4 fruit fly cellular contexts compared by ENCODE assay signal in genomic region chr3R:15652632-15653248, dm6.
TF ChIP-seq lines count a peak whose summit lies in the region.

No protein-coding gene starts in this region.

- TF ChIP-seq CTCF in whole organism, embryonic (GFP tag; optimal IDR thresholded peaks at IDR 0.05; lab: Kevin White, UChicago): no peak

TF ChIP-seq in whole organism, embryonic, 481 proteins besides CTCF, POLR2A, EP300 and RAD21 (continues in another document):
- TF ChIP-seq CG4820 (GFP tag; optimal IDR thresholded peaks at IDR 0.05; lab: Kevin White, UChicago): peak; percentile 30
- no peak for TF ChIP-seq GATAe (GFP tag; conservative IDR thresholded peaks at IDR 0.05; lab: Robert Waterston, UW)
- no peak for TF ChIP-seq shn (GFP tag; optimal IDR thresholded peaks at IDR 0.05; lab: Kevin White, UChicago)
- 0 out of 2 replicates have a peak, but pooled peaks have one; percentile 6 for TF ChIP-seq ranshi (GFP tag; IDR thresholded peaks at IDR 0.05; lab: Robert Waterston, UW)
- TF ChIP-seq Abd-B (GFP tag; optimal IDR thresholded peaks at IDR 0.05; lab: Kevin White, UChicago): peak; percentile 30
- no peak for TF ChIP-seq CG8089 (GFP tag; optimal IDR thresholded peaks at IDR 0.05; lab: Kevin White, UChicago)
- TF ChIP-seq gcm2 (GFP tag; optimal IDR thresholded peaks at IDR 0.05; lab: Kevin White, UChicago): no peak
- TF ChIP-seq CG30431 (GFP tag; optimal IDR thresholded peaks at IDR 0.05; lab: Kevin White, UChicago): no peak
- no peak for TF ChIP-seq Dfd (GFP tag; optimal IDR thresholded peaks at IDR 0.05; lab: Kevin White, UChicago)
- TF ChIP-seq CG14441 (GFP tag; IDR thresholded peaks at IDR 0.05; lab: Robert Waterston, UW): no peak
- TF ChIP-seq CG11456 (GFP tag; IDR thresholded peaks at IDR 0.05; lab: Robert Waterston, UW): no peak
- peak; percentile 54 for TF ChIP-seq CG4404 (GFP tag; IDR thresholded peaks at IDR 0.05; lab: Robert Waterston, UW)
- TF ChIP-seq CG4617 (GFP tag; optimal IDR thresholded peaks at IDR 0.05; lab: Kevin White, UChicago; ENCODE audit: borderline replicate concordance): no peak
- TF ChIP-seq az2 (GFP tag; optimal IDR thresholded peaks at IDR 0.05; lab: Kevin White, UChicago): peak; percentile 24
- no peak for TF ChIP-seq ssp (GFP tag; IDR thresholded peaks at IDR 0.05; lab: Robert Waterston, UW)
- TF ChIP-seq CG8924 (tag; optimal IDR thresholded peaks at IDR 0.05; lab: Kevin White, UChicago): peak; percentile 69
- TF ChIP-seq Elba2 (GFP tag; optimal IDR thresholded peaks at IDR 0.05; lab: Kevin White, UChicago): no peak
- TF ChIP-seq CG3163 (GFP tag; optimal IDR thresholded peaks at IDR 0.05; lab: Kevin White, UChicago): no peak
- peak; percentile 70 for TF ChIP-seq CG10959 (GFP tag; IDR thresholded peaks at IDR 0.05; lab: Robert Waterston, UW)
- no peak for TF ChIP-seq CG6175 (GFP tag; IDR thresholded peaks at IDR 0.05; lab: Robert Waterston, UW)
- TF ChIP-seq Dbx (GFP tag; IDR thresholded peaks at IDR 0.05; lab: Robert Waterston, UW): no peak
- TF ChIP-seq CG8388 (GFP tag; optimal IDR thresholded peaks at IDR 0.05; lab: Kevin White, UChicago): peak; percentile 54
- TF ChIP-seq CG7372 (GFP tag; IDR thresholded peaks at IDR 0.05; lab: Robert Waterston, UW): no peak

TF ChIP-seq in whole organism, prepupa, 60 proteins besides CTCF, POLR2A, EP300 and RAD21 (continues in another document):
- TF ChIP-seq Sox102F (GFP tag; optimal IDR thresholded peaks at IDR 0.05; lab: Kevin White, UChicago) (peak; percentile 1), CG1621 (tag; optimal IDR thresholded peaks at IDR 0.05; lab: Kevin White, UChicago) (no peak), vri (GFP tag; optimal IDR thresholded peaks at IDR 0.05; lab: Kevin White, UChicago) (no peak), cyc (GFP tag; optimal IDR thresholded peaks at IDR 0.05; lab: Kevin White, UChicago) (peak; percentile 9), CG8119 (GFP tag; IDR thresholded peaks at IDR 0.05; lab: Robert Waterston, UW) (0 out of 3 replicates have a peak, but pooled peaks have one; percentile 18), CG32006 (GFP tag; optimal IDR thresholded peaks at IDR 0.05; lab: Kevin White, UChicago) (peak; percentile 18), CG6163 (GFP tag; IDR thresholded peaks at IDR 0.05; lab: Robert Waterston, UW) (peak; percentile 64), CG15336 (GFP tag; IDR thresholded peaks at IDR 0.05; lab: Robert Waterston, UW) (peak; percentile 39; the same call in 1 of the 2 replicates), Hr39 (GFP tag; optimal IDR thresholded peaks at IDR 0.05; lab: Kevin White, UChicago) (peak; percentile 18), achi (GFP tag; optimal IDR thresholded peaks at IDR 0.05; lab: Kevin White, UChicago) (peak; percentile 48), CG3919 (GFP tag; optimal IDR thresholded peaks at IDR 0.05; lab: Kevin White, UChicago) (peak; percentile 43), Eip78C (GFP tag; lab: Kevin White, UChicago) (peak; percentile 66), CG34406 (GFP tag; optimal IDR thresholded peaks at IDR 0.05; lab: Kevin White, UChicago) (peak; percentile 41), OdsH (GFP tag; optimal IDR thresholded peaks at IDR 0.05; lab: Kevin White, UChicago) (peak; percentile 40), Met (GFP tag; optimal IDR thresholded peaks at IDR 0.05; lab: Kevin White, UChicago) (peak; percentile 30), CG6808 (GFP tag; optimal IDR thresholded peaks at IDR 0.05; lab: Kevin White, UChicago) (no peak), esn (GFP tag; optimal IDR thresholded peaks at IDR 0.05; lab: Kevin White, UChicago) (peak; percentile 44), Blimp-1 (GFP tag; optimal IDR thresholded peaks at IDR 0.05; lab: Kevin White, UChicago) (no peak), CG31627 (GFP tag; optimal IDR thresholded peaks at IDR 0.05; lab: Kevin White, UChicago) (no peak), net (GFP tag; optimal IDR thresholded peaks at IDR 0.05; lab: Kevin White, UChicago) (no peak), CG16779 (tag; optimal IDR thresholded peaks at IDR 0.05; lab: Kevin White, UChicago) (no peak), acj6 (GFP tag; optimal IDR thresholded peaks at IDR 0.05; lab: Kevin White, UChicago) (peak; percentile 40), CG11762 (GFP tag; optimal IDR thresholded peaks at IDR 0.05; lab: Kevin White, UChicago; ENCODE audit: insufficient read depth) (no peak)

TF ChIP-seq in whole organism, pupa, 21 proteins besides CTCF, POLR2A, EP300 and RAD21:
- TF ChIP-seq CG9948 (tag; optimal IDR thresholded peaks at IDR 0.05; lab: Kevin White, UChicago) (peak; percentile 61), CG8301 (tag; optimal IDR thresholded peaks at IDR 0.05; lab: Kevin White, UChicago) (peak; percentile 41), CG15710 (tag; optimal IDR thresholded peaks at IDR 0.05; lab: Kevin White, UChicago) (peak; percentile 44), CG34367 (tag; optimal IDR thresholded peaks at IDR 0.05; lab: Kevin White, UChicago) (peak; percentile 14), CG14655 (GFP tag; optimal IDR thresholded peaks at IDR 0.05; lab: Kevin White, UChicago) (peak; percentile 57), fd96Ca (GFP tag; IDR thresholded peaks at IDR 0.05; lab: Robert Waterston, UW) (no peak), CG4496 (GFP tag; IDR thresholded peaks at IDR 0.05; lab: Robert Waterston, UW) (peak; percentile 26; the same call in 1 of the 3 replicates), CG8159 (tag; optimal IDR thresholded peaks at IDR 0.05; lab: Kevin White, UChicago) (peak; percentile 70), EcR (GFP tag; optimal IDR thresholded peaks at IDR 0.05; lab: Kevin White, UChicago) (no peak), CG10348 (GFP tag; IDR thresholded peaks at IDR 0.05; lab: Robert Waterston, UW) (no peak), Snoo (tag; optimal IDR thresholded peaks at IDR 0.05; lab: Kevin White, UChicago) (peak; percentile 45), CG17806 (tag; optimal IDR thresholded peaks at IDR 0.05; lab: Kevin White, UChicago) (peak; percentile 64), Pif1B (GFP tag; optimal IDR thresholded peaks at IDR 0.05; lab: Kevin White, UChicago) (peak; percentile 32), gl (tag; optimal IDR thresholded peaks at IDR 0.05; lab: Kevin White, UChicago) (no peak)

TF ChIP-seq in whole organism, wandering third instar larva, 38 proteins besides CTCF, POLR2A, EP300 and RAD21:
- TF ChIP-seq fru (GFP tag; optimal IDR thresholded peaks at IDR 0.05; lab: Kevin White, UChicago) (no peak), rgr (GFP tag; optimal IDR thresholded peaks at IDR 0.05; lab: Kevin White, UChicago) (peak; percentile 16), brk (GFP tag; optimal IDR thresholded peaks at IDR 0.05; lab: Kevin White, UChicago) (no peak), Dfd (GFP tag; optimal IDR thresholded peaks at IDR 0.05; lab: Kevin White, UChicago) (no peak), foxo (GFP tag; optimal IDR thresholded peaks at IDR 0.05; lab: Kevin White, UChicago) (peak in 1 of 2 experiments; percentile 41), h (GFP tag; optimal IDR thresholded peaks at IDR 0.05; lab: Kevin White, UChicago) (peak; percentile 12), HLH106 (tag; optimal IDR thresholded peaks at IDR 0.05; lab: Kevin White, UChicago) (peak; percentile 53), psq (GFP tag; optimal IDR thresholded peaks at IDR 0.05; lab: Kevin White, UChicago) (no peak), sage (GFP tag; optimal IDR thresholded peaks at IDR 0.05; lab: Kevin White, UChicago) (no peak), dmrt93B (GFP tag; optimal IDR thresholded peaks at IDR 0.05; lab: Kevin White, UChicago) (peak; percentile 1), Jra (GFP tag; optimal IDR thresholded peaks at IDR 0.05; lab: Kevin White, UChicago) (no peak), OdsH (GFP tag; optimal IDR thresholded peaks at IDR 0.05; lab: Kevin White, UChicago) (peak; percentile 28), Sp1 (GFP tag; optimal IDR thresholded peaks at IDR 0.05; lab: Kevin White, UChicago) (peak; percentile 32), Mio (GFP tag; optimal IDR thresholded peaks at IDR 0.05; lab: Kevin White, UChicago) (no peak)

Comparison
In these comparisons a context has a peak if more than half of its experiments do, and no peak if none do; other contexts are left out.
1. Of the 7 proteins assayed by ChIP-seq in both whole organism, embryonic and whole organism, prepupa: peak only in whole organism, embryonic: Blimp-1 and Gug; only in whole organism, prepupa: Hr39; in both: Sox102F; in neither: 3.